Worm (Caenorhabditis elegans) whole organism, young adult: ENCODE measurements around the gene sri-69.

Experiments
- B0336.3 ChIP-seq: fragments of 200-800 bp; sonication (Bioruptor generic); IDR thresholded peaks from 2 replicates; pipeline ENCODE4 v1.3.6; 2022; ENCODE audit warnings: missing genetic modification characterization, missing compliant biosample characterization
- F23B12.7 ChIP-seq: sonication (generic microtip); optimal IDR thresholded peaks from 2 replicates; lab custom pipeline; 2017; ENCODE audit warnings: missing genetic modification characterization, mild to moderate bottlenecking, missing compliant biosample characterization, antibody characterized with exemption, moderate library complexity; ENCODE audit not compliant: insufficient read depth
- F33H1.4 ChIP-seq: fragments of 200-800 bp; sonication (Bioruptor generic); IDR thresholded peaks from 2 replicates; pipeline ENCODE4 v1.3.6; 2022; ENCODE audit warnings: missing genetic modification reagents, missing genetic modification characterization, missing compliant biosample characterization
- F39B2.1 ChIP-seq: fragments of 200-800 bp; sonication (Bioruptor generic); IDR thresholded peaks from 2 replicates; pipeline ENCODE4 v1.3.6; 2022; ENCODE audit warnings: missing genetic modification reagents, missing genetic modification characterization, missing compliant biosample characterization
- F49E8.2 ChIP-seq: sonication (generic microtip); optimal IDR thresholded peaks from 3 replicates; lab custom pipeline; 2017; ENCODE audit warnings: missing genetic modification characterization, mild to moderate bottlenecking, missing compliant biosample characterization, antibody characterized with exemption, moderate library complexity; ENCODE audit not compliant: insufficient read depth
- F52B5.7 ChIP-seq: sonication (generic microtip); optimal IDR thresholded peaks from 2 replicates; lab custom pipeline; 2016; ENCODE audit warnings: mild to moderate bottlenecking, missing genetic modification characterization, missing compliant biosample characterization
- F55B11.4 ChIP-seq: sonication (generic microtip); optimal IDR thresholded peaks from 2 replicates; lab custom pipeline; 2016; ENCODE audit warnings: missing compliant biosample characterization, missing genetic modification characterization, borderline replicate concordance; ENCODE audit not compliant: insufficient read depth
- F57A8.1 ChIP-seq: fragments of 200-800 bp; sonication (Bioruptor generic); optimal IDR thresholded peaks from 2 replicates; lab custom pipeline; 2018; ENCODE audit warnings: mild to moderate bottlenecking, missing genetic modification characterization, moderate library complexity, missing compliant biosample characterization
- T26A5.8 ChIP-seq: sonication (generic microtip); optimal IDR thresholded peaks from 2 replicates; lab custom pipeline; 2016; ENCODE audit warnings: missing genetic modification characterization, missing compliant biosample characterization
- Y56A3A.18 ChIP-seq: fragments of 200-800 bp; sonication (Bioruptor generic); IDR thresholded peaks from 2 replicates; pipeline ENCODE4 v1.3.6; 2022; ENCODE audit warnings: missing genetic modification reagents, missing genetic modification characterization, missing compliant biosample characterization
- ZK185.1 ChIP-seq: sonication (generic microtip); optimal IDR thresholded peaks from 2 replicates; lab custom pipeline; 2016; ENCODE audit warnings: mild to moderate bottlenecking, missing genetic modification characterization, missing compliant biosample characterization; ENCODE audit not compliant: poor library complexity, severe bottlenecking
- akir-1 ChIP-seq: fragments of 200-800 bp; sonication (Bioruptor generic); optimal IDR thresholded peaks from 2 replicates; lab custom pipeline; 2018; ENCODE audit warnings: mild to moderate bottlenecking, missing genetic modification characterization, moderate library complexity, missing compliant biosample characterization
- ama-1 ChIP-seq, 3 experiments: fragments of 150-350 bp in 1 of 3; sonication (generic microtip) in 2 of 3; optimal IDR thresholded peaks; 2 replicates each; lab custom pipeline; 2014 to 2018; ENCODE audit warnings: missing biosample characterization in 2 of 3, missing genetic modification characterization in 2 of 3, missing genetic modification reagents in 2 of 3
- aptf-3 ChIP-seq: fragments of 200-800 bp; sonication (Bioruptor generic); IDR thresholded peaks from 2 replicates; pipeline ENCODE4 v1.3.6; 2022; ENCODE audit warnings: missing genetic modification characterization, missing compliant biosample characterization
- athp-1 ChIP-seq: sonication (generic microtip); optimal IDR thresholded peaks from 2 replicates; lab custom pipeline; 2017; ENCODE audit warnings: mild to moderate bottlenecking, missing genetic modification characterization, missing compliant biosample characterization
- attf-5 ChIP-seq: fragments of 200-800 bp; sonication (Bioruptor generic); optimal IDR thresholded peaks from 2 replicates; lab custom pipeline; 2018; ENCODE audit warnings: mild to moderate bottlenecking, missing genetic modification characterization, missing compliant biosample characterization
- bed-1 ChIP-seq: fragments of 200-800 bp; sonication (Bioruptor generic); IDR thresholded peaks from 2 replicates; pipeline ENCODE4 v1.3.6; 2022; ENCODE audit warnings: missing genetic modification reagents, missing genetic modification characterization, missing compliant biosample characterization
- cebp-1 ChIP-seq, 2 experiments: fragments of 200-800 bp in 1 of 2; sonication (Bioruptor generic) in 1 of 2; sonication (generic microtip) in 1 of 2; IDR thresholded peaks in 1 of 2; optimal IDR thresholded peaks in 1 of 2; 2 replicates each; pipeline versions ENCODE4 v1.3.6 to Lab custom; 2017 to 2022; ENCODE audit warnings: missing compliant biosample characterization in 2 of 2, missing genetic modification characterization in 2 of 2, mild to moderate bottlenecking in 1 of 2, missing genetic modification reagents in 1 of 2, moderate library complexity in 1 of 2
- ceh-27 ChIP-seq: fragments of 200-800 bp; sonication (Bioruptor generic); optimal IDR thresholded peaks from 2 replicates; lab custom pipeline; 2018; ENCODE audit warnings: mild to moderate bottlenecking, missing genetic modification characterization, moderate library complexity, missing compliant biosample characterization
- ceh-58 ChIP-seq: fragments of 200-800 bp; sonication (Bioruptor generic); IDR thresholded peaks from 2 replicates; pipeline ENCODE4 v1.3.6; 2022; ENCODE audit warnings: missing genetic modification characterization, missing compliant biosample characterization
- ceh-79 ChIP-seq: sonication (generic microtip); optimal IDR thresholded peaks from 2 replicates; lab custom pipeline; 2017; ENCODE audit warnings: mild to moderate bottlenecking, missing genetic modification characterization, missing compliant biosample characterization
- ceh-91 ChIP-seq: fragments of 200-800 bp; sonication (Bioruptor generic); IDR thresholded peaks from 2 replicates; pipeline ENCODE4 v1.3.6; 2022; ENCODE audit warnings: missing genetic modification reagents, missing genetic modification characterization, missing compliant biosample characterization
- die-1 ChIP-seq: sonication (generic microtip); optimal IDR thresholded peaks from 2 replicates; lab custom pipeline; 2016; ENCODE audit warnings: missing genotype, mild to moderate bottlenecking, missing genetic modification characterization, missing compliant biosample characterization
- egl-44 ChIP-seq: fragments of 200-800 bp; sonication (Bioruptor generic); IDR thresholded peaks from 2 replicates; pipeline ENCODE4 v1.3.6; 2022; ENCODE audit warnings: missing genetic modification reagents, missing genetic modification characterization, missing compliant biosample characterization
- egrh-3 ChIP-seq: fragments of 200-800 bp; sonication (Bioruptor generic); IDR thresholded peaks from 2 replicates; pipeline ENCODE4 v1.3.6; 2022; ENCODE audit warnings: missing genetic modification reagents, missing genetic modification characterization, missing compliant biosample characterization
- hmg-20 ChIP-seq: fragments of 200-800 bp; sonication (Bioruptor generic); IDR thresholded peaks from 2 replicates; pipeline ENCODE4 v1.3.6; 2022; ENCODE audit warnings: missing genetic modification reagents, missing genetic modification characterization, missing compliant biosample characterization
- hsf-1 ChIP-seq: fragments of 200-800 bp; sonication (Bioruptor generic); IDR thresholded peaks from 2 replicates; pipeline ENCODE4 v1.3.6; 2022; ENCODE audit warnings: missing genetic modification reagents, missing genetic modification characterization, missing compliant biosample characterization
- let-607 ChIP-seq, 2 experiments: fragments of 200-800 bp in 1 of 2; sonication (Bioruptor generic) in 1 of 2; sonication (generic microtip) in 1 of 2; optimal IDR thresholded peaks; 2 replicates each; lab custom pipeline; 2016 to 2018; ENCODE audit warnings: mild to moderate bottlenecking in 2 of 2, missing compliant biosample characterization in 2 of 2, missing genetic modification characterization in 2 of 2, moderate library complexity in 2 of 2, missing genotype in 1 of 2
- lir-1 ChIP-seq: fragments of 200-800 bp; sonication (Bioruptor generic); conservative IDR thresholded peaks from 2 replicates; pipeline ENCODE4 v1.3.6; 2022; ENCODE audit warnings: missing genetic modification reagents, missing genetic modification characterization, missing compliant biosample characterization
- mcd-1 ChIP-seq: fragments of 200-800 bp; sonication (Bioruptor generic); IDR thresholded peaks from 2 replicates; pipeline ENCODE4 v1.3.6; 2022; ENCODE audit warnings: missing genetic modification reagents, missing genetic modification characterization, missing compliant biosample characterization
- mel-28 ChIP-seq: sonication (generic microtip); optimal IDR thresholded peaks from 2 replicates; lab custom pipeline; 2016; ENCODE audit warnings: borderline replicate concordance, mild to moderate bottlenecking, missing genetic modification characterization, missing compliant biosample characterization
- nfya-1 ChIP-seq: sonication (generic microtip); optimal IDR thresholded peaks from 2 replicates; lab custom pipeline; 2017; ENCODE audit warnings: antibody characterized with exemption, missing compliant biosample characterization, missing genetic modification characterization, borderline replicate concordance; ENCODE audit not compliant: insufficient read depth
- nhr-27 ChIP-seq: fragments of 200-800 bp; sonication (Bioruptor generic); optimal IDR thresholded peaks from 2 replicates; lab custom pipeline; 2018; ENCODE audit warnings: mild to moderate bottlenecking, missing genetic modification characterization, moderate library complexity, missing compliant biosample characterization
- nhr-90 ChIP-seq: sonication (generic microtip); optimal IDR thresholded peaks from 2 replicates; lab custom pipeline; 2016; ENCODE audit warnings: missing genotype, mild to moderate bottlenecking, missing genetic modification characterization, missing compliant biosample characterization
- repo-1 ChIP-seq: sonication (generic microtip); optimal IDR thresholded peaks from 2 replicates; lab custom pipeline; 2017; ENCODE audit warnings: mild to moderate bottlenecking, missing genetic modification characterization, missing compliant biosample characterization
- snpc-4 ChIP-seq, 5 experiments: fragments of 150-350 bp in 1 of 5; sonication (generic microtip) in 4 of 5; optimal IDR thresholded peaks; 2 replicates each; lab custom pipeline; 2014 to 2018; ENCODE audit warnings: missing genetic modification characterization in 5 of 5, missing biosample characterization in 3 of 5, antibody characterized with exemption in 2 of 5, mild to moderate bottlenecking in 2 of 5, missing compliant biosample characterization in 2 of 5, missing genotype in 2 of 5, moderate library complexity in 2 of 5, missing genetic modification reagents in 1 of 5
- zfh-2 ChIP-seq: fragments of 200-800 bp; sonication (Bioruptor generic); conservative IDR thresholded peaks from 2 replicates; pipeline ENCODE4 v1.3.6; 2022; ENCODE audit warnings: missing genetic modification reagents, missing genetic modification characterization, missing compliant biosample characterization
- zim-3 ChIP-seq: sonication (generic microtip); optimal IDR thresholded peaks from 2 replicates; lab custom pipeline; 2017; ENCODE audit warnings: mild to moderate bottlenecking, missing genetic modification characterization, moderate library complexity, missing compliant biosample characterization
- ztf-25 ChIP-seq: fragments of 200-800 bp; sonication (Bioruptor generic); IDR thresholded peaks from 2 replicates; pipeline ENCODE4 v1.3.6; 2022; ENCODE audit warnings: missing genetic modification reagents, missing genetic modification characterization, missing compliant biosample characterization
- ztf-3 ChIP-seq: fragments of 200-800 bp; sonication (Bioruptor generic); optimal IDR thresholded peaks from 2 replicates; lab custom pipeline; 2018; ENCODE audit warnings: mild to moderate bottlenecking, missing genetic modification characterization, missing compliant biosample characterization

The sri-69 gene

ce11 chrV:16973338-16973737 is 34.9 kb downstream of the sri-69 start:
- TF ChIP-seq lir-1 (GFP tag; lab: Robert Waterston, UW): no peak

ce11 chrV:16972134-16972533 is 36.1 kb downstream of the sri-69 start, which contains the start of gene srh-119:
TSS of gene srh-119 (plus strand) at chrV:16972434.
- TF ChIP-seq ama-1 (optimal IDR thresholded peaks at IDR 0.05; lab: Kevin White, UChicago) (no peak), ama-1 (GFP tag; optimal IDR thresholded peaks at IDR 0.05; lab: Kevin White, UChicago) (no peak), bed-1 (no peak), F33H1.4 (no peak)
- TF ChIP-seq, all 124 proteins: peak for 0

- TF ChIP-seq attf-5 (GFP tag; lab: Kevin White, UChicago): peak; percentile 67
- no peak for TF ChIP-seq snpc-4 (GFP tag; optimal IDR thresholded peaks at IDR 0.05; lab: Kevin White, UChicago)
- TF ChIP-seq snpc-4 (tag; optimal IDR thresholded peaks at IDR 0.05; lab: Kevin White, UChicago): peak in 1 of 4 experiments; percentile 27
- no peak for TF ChIP-seq repo-1 (tag; lab: Kevin White, UChicago)
- peak; percentile 52; the same call in 1 of the 2 replicates for TF ChIP-seq cebp-1 (GFP tag; IDR thresholded peaks at IDR 0.05; lab: Robert Waterston, UW)
- no peak for TF ChIP-seq cebp-1 (tag; optimal IDR thresholded peaks at IDR 0.05; lab: Kevin White, UChicago)
Observed at ce11 chrV:16966636-16967035, 41.6 kb downstream of the sri-69 start, which contains the start of gene fbxa-90. TSS of gene fbxa-90 (plus strand) at chrV:16966814.

- TF ChIP-seq egl-44: no peak
- no peak for TF ChIP-seq ceh-79
- TF ChIP-seq nhr-27 (tag; lab: Kevin White, UChicago): no peak
- peak; percentile 67; the same call in 1 of the 2 replicates for TF ChIP-seq B0336.3
- TF ChIP-seq nfya-1: no peak
- no peak for TF ChIP-seq T26A5.8 (tag; lab: Kevin White, UChicago)
- TF ChIP-seq zfh-2 (GFP tag; lab: Robert Waterston, UW): no peak
- no peak for TF ChIP-seq ceh-91 (GFP tag; lab: Robert Waterston, UW)
- no peak for TF ChIP-seq F49E8.2 (tag; lab: Kevin White, UChicago)
- peak; percentile 96 for TF ChIP-seq attf-5 (GFP tag; lab: Kevin White, UChicago)
- no peak for TF ChIP-seq F57A8.1 (GFP tag; lab: Kevin White, UChicago)
- TF ChIP-seq hmg-20 (GFP tag; lab: Robert Waterston, UW): no peak
- peak; percentile 72; the same call in 1 of the 2 replicates for TF ChIP-seq Y56A3A.18 (GFP tag; lab: Robert Waterston, UW)
- TF ChIP-seq athp-1 (tag; lab: Kevin White, UChicago): peak; percentile 76
- TF ChIP-seq ztf-25: no peak
- no peak for TF ChIP-seq ama-1 (optimal IDR thresholded peaks at IDR 0.05; lab: Kevin White, UChicago)
- no peak for TF ChIP-seq ama-1 (GFP tag; optimal IDR thresholded peaks at IDR 0.05; lab: Kevin White, UChicago)
- TF ChIP-seq nhr-90: no peak
- peak; percentile 81 for TF ChIP-seq ceh-27 (GFP tag; lab: Kevin White, UChicago)
- no peak for TF ChIP-seq egrh-3 (GFP tag; lab: Robert Waterston, UW)
- TF ChIP-seq ceh-58 (GFP tag; lab: Robert Waterston, UW): no peak
- peak; percentile 25 for TF ChIP-seq ztf-3 (GFP tag; lab: Kevin White, UChicago)
- no peak for TF ChIP-seq die-1
- TF ChIP-seq F52B5.7: no peak
- 0 out of 2 replicates have a peak, but pooled peaks have one; percentile 51 for TF ChIP-seq hsf-1 (GFP tag; lab: Robert Waterston, UW)
- peak in 1 of 2 experiments; percentile 22 for TF ChIP-seq let-607 (tag; optimal IDR thresholded peaks at IDR 0.05; lab: Kevin White, UChicago)
- no peak for TF ChIP-seq aptf-3
- no peak for TF ChIP-seq akir-1 (GFP tag; lab: Kevin White, UChicago)
- TF ChIP-seq mcd-1 (GFP tag; lab: Robert Waterston, UW): peak; percentile 99
- TF ChIP-seq F55B11.4 (tag; lab: Kevin White, UChicago): no peak
- peak; percentile 11 for TF ChIP-seq F23B12.7
- no peak for TF ChIP-seq mel-28 (tag; lab: Kevin White, UChicago)
- no peak for TF ChIP-seq ZK185.1 (tag; lab: Kevin White, UChicago)
- TF ChIP-seq zim-3 (tag; lab: Kevin White, UChicago): no peak
- no peak for TF ChIP-seq F39B2.1 (GFP tag; lab: Robert Waterston, UW)
Observed at ce11 chrV:16965655-16966054, 42.5 kb downstream of the sri-69 start, which contains the start of gene efl-1. TSS of gene efl-1 (minus strand) at chrV:16965675.
